Fruit fly (Drosophila melanogaster): ENCODE data around the gene CG8745.

Gene CG8745

dm6 chr3L:13862403-13862802, 4.3 kb downstream of the CG8745 start (continued):
- peak; percentile 91 for TF ChIP-seq Atf6 (GFP tag; IDR thresholded peaks at IDR 0.05)
- no peak for TF ChIP-seq Ravus (GFP tag; IDR thresholded peaks at IDR 0.05)
- no peak for TF ChIP-seq gfzf (GFP tag; optimal IDR thresholded peaks at IDR 0.05)
- no peak for TF ChIP-seq prd (optimal IDR thresholded peaks at IDR 0.05)
- TF ChIP-seq prd (GFP tag; IDR thresholded peaks at IDR 0.05), result peak; percentile 96
- TF ChIP-seq mld (GFP tag; IDR thresholded peaks at IDR 0.05; ENCODE audit: partially characterized antibody), result 0 out of 3 replicates have a peak, but pooled peaks have one; percentile 31
- no peak for TF ChIP-seq CG13894 (tag; optimal IDR thresholded peaks at IDR 0.05)
- peak; percentile 58 for TF ChIP-seq psq (GFP tag; optimal IDR thresholded peaks at IDR 0.05)
- TF ChIP-seq CG6254 (GFP tag; optimal IDR thresholded peaks at IDR 0.05), result no peak
- TF ChIP-seq repo (GFP tag; optimal IDR thresholded peaks at IDR 0.05), result no peak
- no peak for TF ChIP-seq CG3995 (GFP tag; optimal IDR thresholded peaks at IDR 0.05)
- TF ChIP-seq trem (tag; optimal IDR thresholded peaks at IDR 0.05), result peak; percentile 9
- TF ChIP-seq CG14965 (GFP tag; optimal IDR thresholded peaks at IDR 0.05; ENCODE audit: borderline replicate concordance), result no peak
- TF ChIP-seq ranshi (GFP tag; IDR thresholded peaks at IDR 0.05), result peak; percentile 74
- TF ChIP-seq corto (GFP tag; optimal IDR thresholded peaks at IDR 0.05), result no peak
- TF ChIP-seq CG17361 (GFP tag; IDR thresholded peaks at IDR 0.05), result no peak; the same call in 2 of the 3 replicates
- peak; percentile 5 for TF ChIP-seq CG4707 (GFP tag; optimal IDR thresholded peaks at IDR 0.05)
- TF ChIP-seq wdn (GFP tag; IDR thresholded peaks at IDR 0.05), result peak; percentile 92
- peak; percentile 11 for TF ChIP-seq fd64A (GFP tag; optimal IDR thresholded peaks at IDR 0.05)
- no peak for TF ChIP-seq CG15514 (GFP tag; optimal IDR thresholded peaks at IDR 0.05)
- peak in 1 of 2 experiments; percentile 27 for TF ChIP-seq crp (GFP tag; optimal IDR thresholded peaks at IDR 0.05)
- peak; percentile 85 for TF ChIP-seq exex (tag; optimal IDR thresholded peaks at IDR 0.05)
- peak; percentile 94 for TF ChIP-seq ftz-f1 (GFP tag; optimal IDR thresholded peaks at IDR 0.05)
- TF ChIP-seq CG34422 (GFP tag; IDR thresholded peaks at IDR 0.05), result no peak
- TF ChIP-seq Meics (GFP tag; optimal IDR thresholded peaks at IDR 0.05), result peak; percentile 68
- TF ChIP-seq crol (GFP tag; IDR thresholded peaks at IDR 0.05), result peak; percentile 75
- TF ChIP-seq CG2875 (GFP tag; optimal IDR thresholded peaks at IDR 0.05), result peak; percentile 59
- TF ChIP-seq dpn (GFP tag; optimal IDR thresholded peaks at IDR 0.05), result peak; percentile 91 to 96
- TF ChIP-seq CG12744 (GFP tag; optimal IDR thresholded peaks at IDR 0.05), result peak; percentile 86
- TF ChIP-seq ato (GFP tag; IDR thresholded peaks at IDR 0.05; ENCODE audit: partially characterized antibody), result 0 out of 2 replicates have a peak, but pooled peaks have one; percentile 22
- no peak for TF ChIP-seq salm (tag; optimal IDR thresholded peaks at IDR 0.05)
- TF ChIP-seq CG14441 (GFP tag; IDR thresholded peaks at IDR 0.05), result peak; percentile 94
- peak; percentile 93 for TF ChIP-seq ERR (GFP tag; optimal IDR thresholded peaks at IDR 0.05)
- no peak for TF ChIP-seq CG7271 (tag; optimal IDR thresholded peaks at IDR 0.05)
- peak; percentile 72 for TF ChIP-seq nmo (GFP tag; optimal IDR thresholded peaks at IDR 0.05)
- no peak for TF ChIP-seq CG10959 (GFP tag; IDR thresholded peaks at IDR 0.05)
- no peak for TF ChIP-seq Six4 (GFP tag; optimal IDR thresholded peaks at IDR 0.05)
- peak; percentile 25; the same call in 1 of the 2 replicates for TF ChIP-seq CG13287 (GFP tag; IDR thresholded peaks at IDR 0.05; ENCODE audit: partially characterized antibody)
- no peak for TF ChIP-seq nom (GFP tag; optimal IDR thresholded peaks at IDR 0.05)
- TF ChIP-seq shn (GFP tag; optimal IDR thresholded peaks at IDR 0.05), result peak; percentile 90
- TF ChIP-seq pb (GFP tag; optimal IDR thresholded peaks at IDR 0.05), result no peak
- TF ChIP-seq Mes4 (GFP tag; optimal IDR thresholded peaks at IDR 0.05), result peak; percentile 73
- peak; percentile 99 for TF ChIP-seq Rfx (GFP tag; IDR thresholded peaks at IDR 0.05)
- peak; percentile 90 for TF ChIP-seq CG11247 (GFP tag; IDR thresholded peaks at IDR 0.05)
- TF ChIP-seq CG18262 (tag; optimal IDR thresholded peaks at IDR 0.05), result no peak
- TF ChIP-seq trh (GFP tag; optimal IDR thresholded peaks at IDR 0.05), result peak; percentile 47
- TF ChIP-seq dati (GFP tag; IDR thresholded peaks at IDR 0.05), result no peak
- peak; percentile 1 for TF ChIP-seq MESR4 (GFP tag; optimal IDR thresholded peaks at IDR 0.05)
- peak; percentile 97 for TF ChIP-seq sob (GFP tag; IDR thresholded peaks at IDR 0.05)
- peak; percentile 89 for TF ChIP-seq seq (GFP tag; IDR thresholded peaks at IDR 0.05)
- TF ChIP-seq CG15696 (tag; optimal IDR thresholded peaks at IDR 0.05), result peak; percentile 37

Data from whole organism, embryonic.